Fruit fly (Drosophila melanogaster) whole organism, embryonic: ENCODE measurements around the gene Setx.

ENCODE experiments used
- ATbp ChIP-seq: fragments of 200-800 bp; sonication (Bioruptor generic); optimal IDR thresholded peaks from 2 replicates; lab custom pipeline; 2017; ENCODE audit warnings: missing biosample characterization, mild to moderate bottlenecking, missing genetic modification characterization, missing genetic modification reagents
- Adf1 ChIP-seq: fragments of 200-800 bp; sonication (Bioruptor generic); IDR thresholded peaks from 2 replicates; pipeline ENCODE4 v1.3.6; 2022; ENCODE audit warnings: missing biosample characterization, missing genetic modification characterization
- CG10543 ChIP-seq: fragments of 200-800 bp; sonication (Bioruptor generic); optimal IDR thresholded peaks from 3 replicates; lab custom pipeline; 2017; ENCODE audit warnings: missing biosample characterization, mild to moderate bottlenecking, missing genetic modification characterization, moderate library complexity
- CG12769 ChIP-seq: fragments of 200-800 bp; sonication (Bioruptor generic); optimal IDR thresholded peaks from 2 replicates; lab custom pipeline; 2019; ENCODE audit warnings: missing biosample characterization, mild to moderate bottlenecking, missing genetic modification characterization, moderate library complexity
- CG13287 ChIP-seq: fragments of 200-800 bp; sonication (Bioruptor generic); IDR thresholded peaks from 2 replicates; pipeline ENCODE4 v1.3.6; 2022; ENCODE audit warnings: missing biosample characterization, missing genetic modification characterization; ENCODE audit not compliant: partially characterized antibody
- CG14441 ChIP-seq: fragments of 200-800 bp; sonication (Bioruptor generic); IDR thresholded peaks from 2 replicates; pipeline ENCODE4 v1.3.6; 2022; ENCODE audit warnings: missing biosample characterization, missing genetic modification characterization
- CG15514 ChIP-seq: fragments of 200-800 bp; sonication (Bioruptor generic); optimal IDR thresholded peaks from 3 replicates; lab custom pipeline; 2017; ENCODE audit warnings: missing biosample characterization, missing genetic modification characterization, mild to moderate bottlenecking, moderate library complexity, missing genetic modification reagents
- CG30020 ChIP-seq: fragments of 200-800 bp; optimal IDR thresholded peaks from 2 replicates; lab custom pipeline; 2019; ENCODE audit warnings: missing biosample characterization, mild to moderate bottlenecking, missing genetic modification characterization, moderate library complexity
- CG34224 ChIP-seq: fragments of 200-800 bp; sonication (Bioruptor generic); IDR thresholded peaks from 3 replicates; pipeline ENCODE4 v1.3.6; 2022; ENCODE audit warnings: missing biosample characterization, missing genetic modification characterization; ENCODE audit not compliant: partially characterized antibody
- CG34422 ChIP-seq: fragments of 200-800 bp; sonication (Bioruptor generic); IDR thresholded peaks from 3 replicates; pipeline ENCODE4 v1.3.6; 2022; ENCODE audit warnings: missing biosample characterization, missing genetic modification characterization
- CG5180 ChIP-seq: fragments of 200-800 bp; sonication (Bioruptor generic); optimal IDR thresholded peaks from 3 replicates; lab custom pipeline; 2017; ENCODE audit warnings: missing biosample characterization, missing genetic modification characterization, mild to moderate bottlenecking, moderate library complexity, missing genetic modification reagents
- CG6272 ChIP-seq: fragments of 200-800 bp; sonication (Bioruptor generic); IDR thresholded peaks from 2 replicates; pipeline ENCODE4 v1.3.6; 2022; ENCODE audit warnings: missing biosample characterization, missing genetic modification characterization
- CG7928 ChIP-seq: fragments of 200-800 bp; sonication (Bioruptor generic); optimal IDR thresholded peaks from 2 replicates; lab custom pipeline; 2017; ENCODE audit warnings: missing biosample characterization, mild to moderate bottlenecking, missing genetic modification characterization
- CG8359 ChIP-seq: fragments of 200-800 bp; sonication (Bioruptor generic); optimal IDR thresholded peaks from 2 replicates; lab custom pipeline; 2017; ENCODE audit warnings: missing biosample characterization, mild to moderate bottlenecking, missing genetic modification characterization, borderline replicate concordance
- CG8478 ChIP-seq: fragments of >200 bp; optimal IDR thresholded peaks from 2 replicates; lab custom pipeline; 2018
- CG9817 ChIP-seq: fragments of 200-800 bp; sonication (Bioruptor generic); optimal IDR thresholded peaks from 2 replicates; lab custom pipeline; 2018; ENCODE audit warnings: missing biosample characterization, mild to moderate bottlenecking, missing genetic modification characterization, moderate library complexity
- Dbx ChIP-seq: fragments of 200-800 bp; sonication (Bioruptor generic); IDR thresholded peaks from 3 replicates; pipeline ENCODE4 v1.3.6; 2022; ENCODE audit warnings: missing biosample characterization, missing genetic modification characterization
- Deaf1 ChIP-seq: fragments of 200-800 bp; optimal IDR thresholded peaks from 3 replicates; lab custom pipeline; 2019; ENCODE audit warnings: missing biosample characterization, mild to moderate bottlenecking, missing genetic modification characterization, moderate library complexity
- Dll ChIP-seq: fragments of 200-800 bp; sonication (Bioruptor generic); IDR thresholded peaks from 4 replicates; pipeline ENCODE4 v1.3.6; 2022; ENCODE audit warnings: missing biosample characterization, missing genetic modification characterization; ENCODE audit not compliant: partially characterized antibody
- Ets65A ChIP-seq: fragments of 200-800 bp; sonication (Bioruptor generic); peaks from one replicate; lab custom pipeline; 2016; ENCODE audit warnings: missing biosample characterization, missing genetic modification characterization
- H15 ChIP-seq: fragments of 200-800 bp; sonication (Bioruptor generic); IDR thresholded peaks from 3 replicates; pipeline ENCODE4 v1.3.6; 2022; ENCODE audit warnings: missing biosample characterization, missing genetic modification characterization
- Hey ChIP-seq: fragments of 200-800 bp; sonication (Bioruptor generic); optimal IDR thresholded peaks from 3 replicates; lab custom pipeline; 2018; ENCODE audit warnings: missing biosample characterization, mild to moderate bottlenecking, missing genetic modification characterization
- Mrtf ChIP-seq: fragments of 200-800 bp; sonication (Bioruptor generic); IDR thresholded peaks from 3 replicates; pipeline ENCODE4 v1.3.6; 2022; ENCODE audit warnings: missing biosample characterization, missing genetic modification characterization
- Nf-YC ChIP-seq: fragments of 200-800 bp; optimal IDR thresholded peaks from 3 replicates; lab custom pipeline; 2019; ENCODE audit warnings: missing biosample characterization, mild to moderate bottlenecking, missing genetic modification characterization, moderate library complexity
- Poxn ChIP-seq: fragments of 200-800 bp; sonication (Bioruptor generic); IDR thresholded peaks from 2 replicates; pipeline ENCODE4 v1.3.6; 2022; ENCODE audit warnings: missing biosample characterization, missing genetic modification characterization
- Sox102F ChIP-seq: fragments of 200-800 bp; sonication (Bioruptor generic); optimal IDR thresholded peaks from 2 replicates; lab custom pipeline; 2018; ENCODE audit warnings: missing biosample characterization, mild to moderate bottlenecking, missing genetic modification characterization, moderate library complexity
- Trl ChIP-seq, 3 experiments: fragments of >200 bp in 2 of 3; fragments of 200-800 bp in 1 of 3; sonication (Bioruptor generic) in 1 of 3; optimal IDR thresholded peaks; 2 replicates in 1 of 3; 3 replicates in 2 of 3; lab custom pipeline; 2016 to 2017; ENCODE audit warnings: missing biosample characterization in 1 of 3, missing genetic modification characterization in 1 of 3
- abd-A ChIP-seq: fragments of 200-800 bp; sonication (Bioruptor generic); optimal IDR thresholded peaks from 3 replicates; lab custom pipeline; 2019; ENCODE audit warnings: missing biosample characterization, mild to moderate bottlenecking, missing genetic modification characterization, moderate library complexity
- bowl ChIP-seq: fragments of 200-800 bp; sonication (Bioruptor generic); IDR thresholded peaks from 2 replicates; pipeline ENCODE4 v1.3.6; 2022; ENCODE audit warnings: missing biosample characterization, missing genetic modification characterization
- chinmo ChIP-seq: fragments of 200-800 bp; sonication (Bioruptor generic); IDR thresholded peaks from 4 replicates; pipeline ENCODE4 v1.3.6; 2022; ENCODE audit warnings: missing biosample characterization, missing genetic modification characterization; ENCODE audit not compliant: partially characterized antibody
- corto ChIP-seq: fragments of 200-800 bp; sonication (Bioruptor generic); optimal IDR thresholded peaks from 2 replicates; lab custom pipeline; 2016; ENCODE audit warnings: missing biosample characterization, mild to moderate bottlenecking, missing genetic modification characterization, moderate library complexity
- ham ChIP-seq: fragments of 200-800 bp; sonication (Bioruptor generic); IDR thresholded peaks from 2 replicates; pipeline ENCODE4 v1.3.6; 2022; ENCODE audit warnings: missing biosample characterization, missing genetic modification characterization
- hbn ChIP-seq: fragments of 200-800 bp; sonication (Bioruptor generic); IDR thresholded peaks from 2 replicates; pipeline ENCODE4 v1.3.6; 2022; ENCODE audit warnings: missing biosample characterization, missing genetic modification characterization; ENCODE audit not compliant: partially characterized antibody
- nom ChIP-seq: fragments of 200-800 bp; sonication (Bioruptor generic); optimal IDR thresholded peaks from 2 replicates; lab custom pipeline; 2017; ENCODE audit warnings: missing biosample characterization, missing genetic modification characterization, mild to moderate bottlenecking, moderate library complexity, missing genetic modification reagents
- oc ChIP-seq: fragments of 200-800 bp; sonication (Bioruptor generic); optimal IDR thresholded peaks from 2 replicates; lab custom pipeline; 2018; ENCODE audit warnings: missing biosample characterization, mild to moderate bottlenecking, missing genetic modification characterization, moderate library complexity
- rib ChIP-seq: fragments of 200-800 bp; sonication (Bioruptor generic); IDR thresholded peaks from 2 replicates; pipeline ENCODE4 v1.3.6; 2022; ENCODE audit warnings: missing biosample characterization, missing genetic modification characterization
- row ChIP-seq: fragments of 200-800 bp; sonication (Bioruptor generic); IDR thresholded peaks from 3 replicates; pipeline ENCODE4 v1.3.6; 2022; ENCODE audit warnings: missing biosample characterization, missing genetic modification characterization
- sd ChIP-seq: fragments of 200-800 bp; sonication (Bioruptor generic); optimal IDR thresholded peaks from 3 replicates; lab custom pipeline; 2018; ENCODE audit warnings: missing biosample characterization, mild to moderate bottlenecking, missing genetic modification characterization, moderate library complexity
- sens ChIP-seq: fragments of 200-800 bp; sonication (Bioruptor generic); peaks from one replicate; lab custom pipeline; 2016; ENCODE audit warnings: missing biosample characterization, missing genetic modification characterization
- so ChIP-seq: fragments of 200-800 bp; sonication (Bioruptor generic); IDR thresholded peaks from 3 replicates; pipeline ENCODE4 v1.3.6; 2022; ENCODE audit warnings: missing biosample characterization, missing genetic modification characterization
- unc-4 ChIP-seq: fragments of 200-800 bp; sonication (Bioruptor generic); IDR thresholded peaks from 2 replicates; pipeline ENCODE4 v1.3.6; 2022; ENCODE audit warnings: missing biosample characterization, missing genetic modification characterization; ENCODE audit not compliant: partially characterized antibody
- vvl ChIP-seq: fragments of 200-800 bp; sonication (Bioruptor generic); IDR thresholded peaks from 2 replicates; pipeline ENCODE4 v1.3.6; 2022; ENCODE audit warnings: missing biosample characterization, missing genetic modification characterization

Gene Setx

dm6 chr3L:8151727-8152199 lies 14.5 kb upstream of the Setx start, which contains the start of gene CG13676:
Gene CG13676 (minus strand): TSS chr3L:8151813.
- TF ChIP-seq CG5180 (no peak), Trl (optimal IDR thresholded peaks at IDR 0.05; lab: Kevin White, UChicago) (peak; percentile 59 to 78), Trl (GFP tag; optimal IDR thresholded peaks at IDR 0.05; lab: Kevin White, UChicago) (no peak), nom (GFP tag; lab: Kevin White, UChicago) (peak; percentile 12), ATbp (GFP tag; lab: Kevin White, UChicago) (peak; percentile 13), row (GFP tag; lab: Robert Waterston, UW) (0 out of 3 replicates have a peak, but pooled peaks have one; percentile 8), CG34422 (GFP tag; lab: Robert Waterston, UW) (0 out of 3 replicates have a peak, but pooled peaks have one; percentile 27), chinmo (GFP tag; lab: Robert Waterston, UW) (peak; percentile 91; the same call in 2 of the 4 replicates), Mrtf (no peak), oc (peak; percentile 54), corto (GFP tag; lab: Kevin White, UChicago) (peak; percentile 66), CG34224 (GFP tag; lab: Robert Waterston, UW) (peak; percentile 49; the same call in 2 of the 3 replicates), Hey (no peak), CG13287 (GFP tag; lab: Robert Waterston, UW) (peak; percentile 36), sens (GFP tag; lab: Kevin White, UChicago) (peak; percentile 24), H15 (GFP tag; lab: Robert Waterston, UW) (no peak), hbn (GFP tag; lab: Robert Waterston, UW) (peak; percentile 34; the same call in 1 of the 2 replicates), Ets65A (peak; percentile 35), Adf1 (GFP tag; lab: Robert Waterston, UW) (peak; percentile 45; the same call in 1 of the 2 replicates), Dll (0 out of 4 replicates have a peak, but pooled peaks have one; percentile 16), Deaf1 (tag; lab: Kevin White, UChicago) (peak; percentile 45), vvl (GFP tag; lab: Robert Waterston, UW) (0 out of 2 replicates have a peak, but pooled peaks have one; percentile 41), CG6272 (GFP tag; lab: Robert Waterston, UW) (no peak), Nf-YC (tag; lab: Kevin White, UChicago) (peak; percentile 34), CG12769 (tag; lab: Kevin White, UChicago) (peak; percentile 58), CG30020 (tag; lab: Kevin White, UChicago) (no peak), CG10543 (GFP tag; lab: Kevin White, UChicago) (peak; percentile 40), CG15514 (GFP tag; lab: Kevin White, UChicago) (no peak), CG14441 (no peak), unc-4 (GFP tag; lab: Robert Waterston, UW) (0 out of 2 replicates have a peak, but pooled peaks have one; percentile 26), rib (GFP tag; lab: Robert Waterston, UW) (peak; percentile 44; the same call in 1 of the 2 replicates), so (GFP tag; lab: Robert Waterston, UW) (0 out of 3 replicates have a peak, but pooled peaks have one; percentile 11), sd (tag; lab: Kevin White, UChicago) (peak; percentile 20), Dbx (GFP tag; lab: Robert Waterston, UW) (0 out of 3 replicates have a peak, but pooled peaks have one; percentile 13), CG8359 (GFP tag; lab: Kevin White, UChicago) (no peak), abd-A (tag; lab: Kevin White, UChicago) (peak; percentile 4)

DNA sequence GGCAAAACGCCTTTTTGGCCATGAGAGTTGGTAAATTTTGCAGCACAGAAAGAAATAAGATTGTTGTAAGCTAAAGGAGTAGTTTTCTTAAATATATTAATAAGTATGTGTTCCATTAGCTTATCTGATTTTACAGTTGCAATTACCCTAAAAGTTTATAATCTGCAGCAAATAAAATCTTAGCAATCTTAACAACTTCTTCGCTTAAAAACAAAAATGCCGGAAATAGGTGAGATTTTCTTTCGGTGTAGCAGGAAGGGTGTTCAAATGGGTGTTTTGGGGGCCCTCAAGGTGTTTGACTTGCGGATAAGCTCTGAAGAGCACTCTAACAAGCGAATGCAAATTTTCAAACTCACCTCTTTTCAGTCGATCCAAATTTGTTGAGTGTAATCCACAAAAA lies 13.5 kb upstream of the Setx start:
- no peak for TF ChIP-seq CG9817 (tag; lab: Kevin White, UChicago)
- TF ChIP-seq Sox102F (GFP tag; lab: Kevin White, UChicago) = peak; percentile 3
- no peak for TF ChIP-seq CG7928 (GFP tag; lab: Kevin White, UChicago)
- no peak for TF ChIP-seq CG8478 (lab: Kevin White, UChicago)
- TF ChIP-seq Poxn (GFP tag; lab: Robert Waterston, UW) = no peak
- TF ChIP-seq Ets65A = peak; percentile 26
- no peak for TF ChIP-seq ham
- no peak for TF ChIP-seq bowl (GFP tag; lab: Robert Waterston, UW)
